Worm (Caenorhabditis elegans) whole organism, L1 larva: Measurements from ENCODE around the gene F56C9.10.
A peak's percentile ranks its signal among the peaks of the same experiment; 100 is the strongest.

Experiments
- C04F5.9 ChIP-seq: sonication (generic microtip); optimal IDR thresholded peaks from 2 replicates; lab custom pipeline; 2016; ENCODE audit warnings: missing genetic modification characterization, missing compliant biosample characterization
- C34B4.2 ChIP-seq: sonication (generic microtip); optimal IDR thresholded peaks from 2 replicates; lab custom pipeline; 2017; ENCODE audit warnings: mild to moderate bottlenecking, missing genetic modification characterization, missing compliant biosample characterization
- alr-1 ChIP-seq: fragments of 200-800 bp; sonication (Bioruptor generic); optimal IDR thresholded peaks from 2 replicates; lab custom pipeline; 2018; ENCODE audit warnings: borderline replicate concordance, mild to moderate bottlenecking, missing genetic modification characterization, missing compliant biosample characterization
- aly-2 ChIP-seq: fragments of 150-350 bp; optimal IDR thresholded peaks from 2 replicates; lab custom pipeline; 2014; ENCODE audit warnings: missing biosample characterization, missing genetic modification characterization
- ama-1 ChIP-seq: fragments of 150-350 bp; optimal IDR thresholded peaks from 2 replicates; lab custom pipeline; 2014
- ceh-8 ChIP-seq: fragments of 200-800 bp; sonication (Bioruptor generic); optimal IDR thresholded peaks from 2 replicates; lab custom pipeline; 2018; ENCODE audit warnings: mild to moderate bottlenecking, missing genetic modification characterization, moderate library complexity, missing compliant biosample characterization
- ceh-88 ChIP-seq: fragments of 200-800 bp; sonication (Bioruptor generic); IDR thresholded peaks from 2 replicates; pipeline ENCODE4 v1.3.6; 2022; ENCODE audit warnings: missing genetic modification characterization, missing compliant biosample characterization
- dpl-1 ChIP-seq, 3 experiments: fragments of 150-350 bp in 2 of 3; sonication (generic microtip) in 1 of 3; optimal IDR thresholded peaks; 2 replicates each; lab custom pipeline; 2014 to 2017; ENCODE audit warnings: missing biosample characterization in 3 of 3, missing genetic modification characterization in 3 of 3, missing genetic modification reagents in 3 of 3
- dsc-1 ChIP-seq: sonication (generic microtip); optimal IDR thresholded peaks from 2 replicates; lab custom pipeline; 2016; ENCODE audit warnings: mild to moderate bottlenecking, missing genetic modification characterization, missing compliant biosample characterization
- efl-1 ChIP-seq, 4 experiments: fragments of 150-350 bp; optimal IDR thresholded peaks in 3 of 4; peaks in 1 of 4; 1 replicate in 1 of 4; 2 replicates in 3 of 4; lab custom pipeline; 2014; ENCODE audit warnings: missing biosample characterization in 2 of 4, missing genetic modification characterization in 2 of 4, missing genetic modification reagents in 2 of 4
- egl-27 ChIP-seq, 2 experiments: fragments of 150-350 bp in 1 of 2; sonication (generic microtip); optimal IDR thresholded peaks; 3 replicates each; lab custom pipeline; 2017 to 2018; ENCODE audit warnings: missing biosample characterization in 2 of 2, missing genetic modification characterization in 2 of 2, missing genetic modification reagents in 2 of 2
- fkh-10 ChIP-seq: sonication (generic microtip); optimal IDR thresholded peaks from 2 replicates; lab custom pipeline; 2017; ENCODE audit warnings: missing biosample characterization, missing genetic modification reagents, missing genetic modification characterization
- fos-1 ChIP-seq: fragments of 150-350 bp; optimal IDR thresholded peaks from 2 replicates; lab custom pipeline; 2014; ENCODE audit warnings: missing biosample characterization, missing genetic modification characterization
- grh-1 ChIP-seq: fragments of 200-800 bp; sonication (Bioruptor generic); IDR thresholded peaks from 2 replicates; pipeline ENCODE4 v1.3.6; 2022; ENCODE audit warnings: missing genetic modification reagents, missing genetic modification characterization, missing compliant biosample characterization
- hpl-2 ChIP-seq: fragments of 150-350 bp; optimal IDR thresholded peaks from 2 replicates; lab custom pipeline; 2014; ENCODE audit warnings: missing biosample characterization, missing genetic modification reagents, missing genetic modification characterization
- jun-1 ChIP-seq: fragments of 150-350 bp; optimal IDR thresholded peaks from 2 replicates; lab custom pipeline; 2014; ENCODE audit warnings: missing biosample characterization, missing genetic modification reagents, missing genetic modification characterization
- lin-13 ChIP-seq: fragments of 150-350 bp; optimal IDR thresholded peaks from 2 replicates; lab custom pipeline; 2014; ENCODE audit warnings: missing biosample characterization, missing genetic modification reagents, missing genetic modification characterization
- lin-14 ChIP-seq: fragments of 200-800 bp; sonication (Bioruptor generic); optimal IDR thresholded peaks from 2 replicates; lab custom pipeline; 2018; ENCODE audit warnings: mild to moderate bottlenecking, missing genetic modification characterization, moderate library complexity, missing compliant biosample characterization
- lin-35 ChIP-seq, 2 experiments: fragments of 150-350 bp; optimal IDR thresholded peaks; 2 replicates each; lab custom pipeline; 2014; ENCODE audit warnings: missing biosample characterization in 2 of 2, missing genetic modification characterization in 2 of 2, missing genetic modification reagents in 2 of 2
- lsy-2 ChIP-seq, 2 experiments: fragments of 150-350 bp; optimal IDR thresholded peaks; 2 replicates each; lab custom pipeline; 2014; ENCODE audit warnings: missing biosample characterization in 2 of 2, missing genetic modification characterization in 2 of 2
- mab-9 ChIP-seq: fragments of 200-800 bp; sonication (Bioruptor generic); IDR thresholded peaks from 2 replicates; pipeline ENCODE4 v1.3.6; 2022; ENCODE audit warnings: missing genetic modification reagents, missing genetic modification characterization, missing compliant biosample characterization
- mdl-1 ChIP-seq, 2 experiments: fragments of 150-350 bp; optimal IDR thresholded peaks; 2 replicates each; lab custom pipeline; 2014 to 2017; ENCODE audit warnings: missing biosample characterization in 2 of 2, missing genetic modification characterization in 2 of 2, inconsistent platforms in 1 of 2
- mep-1 ChIP-seq: fragments of 150-350 bp; optimal IDR thresholded peaks from 2 replicates; lab custom pipeline; 2014; ENCODE audit warnings: missing biosample characterization, missing genetic modification characterization
- nhr-20 ChIP-seq: sonication (generic microtip); optimal IDR thresholded peaks from 2 replicates; lab custom pipeline; 2016; ENCODE audit warnings: mild to moderate bottlenecking, missing genetic modification characterization, missing compliant biosample characterization
- nhr-71 ChIP-seq: sonication (generic microtip); optimal IDR thresholded peaks from 2 replicates; lab custom pipeline; 2016; ENCODE audit warnings: mild to moderate bottlenecking, missing genetic modification characterization, moderate library complexity, missing compliant biosample characterization
- pag-3 ChIP-seq: sonication (generic microtip); optimal IDR thresholded peaks from 2 replicates; lab custom pipeline; 2017; ENCODE audit warnings: missing genetic modification characterization, mild to moderate bottlenecking, missing compliant biosample characterization, antibody characterized with exemption, borderline replicate concordance; ENCODE audit not compliant: insufficient read depth
- rnt-1 ChIP-seq: sonication (generic microtip); optimal IDR thresholded peaks from 2 replicates; lab custom pipeline; 2016; ENCODE audit warnings: mild to moderate bottlenecking, missing genetic modification characterization, moderate library complexity, missing compliant biosample characterization
- skn-1 ChIP-seq: fragments of 150-350 bp; optimal IDR thresholded peaks from 2 replicates; lab custom pipeline; 2014; ENCODE audit warnings: missing biosample characterization, missing genetic modification characterization
- snu-23 ChIP-seq: sonication (generic microtip); optimal IDR thresholded peaks from 2 replicates; lab custom pipeline; 2016; ENCODE audit warnings: missing genetic modification characterization, missing compliant biosample characterization
- sox-4 ChIP-seq: sonication (generic microtip); optimal IDR thresholded peaks from 2 replicates; lab custom pipeline; 2016; ENCODE audit warnings: missing genetic modification characterization, missing compliant biosample characterization
- sptf-1 ChIP-seq: fragments of 150-350 bp; optimal IDR thresholded peaks from 2 replicates; lab custom pipeline; 2014; ENCODE audit warnings: missing biosample characterization, missing genetic modification characterization
- swsn-7 ChIP-seq: sonication (generic microtip); optimal IDR thresholded peaks from 2 replicates; lab custom pipeline; 2016; ENCODE audit warnings: missing genetic modification characterization, missing compliant biosample characterization
- tbx-2 ChIP-seq: sonication (generic microtip); optimal IDR thresholded peaks from 2 replicates; lab custom pipeline; 2016; ENCODE audit warnings: missing genetic modification characterization, missing compliant biosample characterization
- tlp-1 ChIP-seq: fragments of 150-350 bp; optimal IDR thresholded peaks from 2 replicates; lab custom pipeline; 2014; ENCODE audit warnings: missing biosample characterization, missing genetic modification characterization
- unc-130 ChIP-seq: fragments of 150-350 bp; optimal IDR thresholded peaks from 2 replicates; lab custom pipeline; 2017; ENCODE audit warnings: missing biosample characterization, missing genetic modification characterization, inconsistent platforms
- unc-30 ChIP-seq: sonication (generic microtip); optimal IDR thresholded peaks from 2 replicates; lab custom pipeline; 2017; ENCODE audit warnings: missing biosample characterization, missing genetic modification characterization
- zag-1 ChIP-seq: fragments of 150-350 bp; optimal IDR thresholded peaks from 2 replicates; lab custom pipeline; 2014; ENCODE audit warnings: missing biosample characterization, missing genetic modification characterization

Gene F56C9.10

DNA sequence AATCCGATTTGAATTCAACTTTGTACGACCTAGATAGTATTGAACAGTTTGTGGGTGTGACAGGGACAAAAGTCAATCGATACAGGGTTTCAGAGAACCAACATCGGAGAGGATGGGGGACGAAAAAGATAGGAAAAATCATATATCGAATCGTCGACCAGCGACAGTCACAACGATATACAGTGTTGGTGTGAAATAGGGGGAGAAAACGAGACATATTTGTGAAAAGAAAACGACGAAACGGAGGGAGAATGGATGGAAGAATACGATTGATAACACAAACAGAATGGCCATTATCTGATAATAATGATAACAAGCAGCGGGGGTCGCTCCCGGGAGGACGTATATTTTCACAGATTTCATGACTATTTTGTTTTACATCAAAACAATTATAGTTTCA is 40.3 kb upstream of the F56C9.10 start (continued):
- TF ChIP-seq pag-3 (tag; lab: Kevin White, UChicago): no peak
- peak; percentile 1 for TF ChIP-seq tbx-2
- TF ChIP-seq skn-1: no peak
- TF ChIP-seq sptf-1: no peak
- no peak for TF ChIP-seq C04F5.9 (tag; lab: Kevin White, UChicago)
- no peak for TF ChIP-seq hpl-2 (GFP tag; lab: Kevin White, UChicago)
- no peak for TF ChIP-seq fkh-10
- no peak for TF ChIP-seq efl-1 (optimal IDR thresholded peaks at IDR 0.05; lab: Kevin White, UChicago)
- no peak for TF ChIP-seq efl-1 (GFP tag; optimal IDR thresholded peaks at IDR 0.05 in 1 of 2; lab: Kevin White, UChicago)
- TF ChIP-seq egl-27 (tag; optimal IDR thresholded peaks at IDR 0.05; lab: Kevin White, UChicago): no peak
- no peak for TF ChIP-seq jun-1 (tag; lab: Kevin White, UChicago)
- TF ChIP-seq zag-1 (tag; lab: Kevin White, UChicago): no peak
- TF ChIP-seq lsy-2 (tag; optimal IDR thresholded peaks at IDR 0.05; lab: Kevin White, UChicago): no peak
- no peak for TF ChIP-seq swsn-7 (tag; lab: Kevin White, UChicago)

ce11 chrIII:7374681-7375271 is 39.7 kb upstream of the F56C9.10 start, which contains the start of gene mml-1:
TSS of gene mml-1 (minus strand) at chrIII:7374731.
- TF ChIP-seq efl-1 (optimal IDR thresholded peaks at IDR 0.05; lab: Kevin White, UChicago) (peak in 1 of 2 experiments; percentile 21), efl-1 (GFP tag; optimal IDR thresholded peaks at IDR 0.05 in 1 of 2; lab: Kevin White, UChicago) (peak; percentile 7 to 89), grh-1 (GFP tag; lab: Robert Waterston, UW) (0 out of 2 replicates have a peak, but pooled peaks have one; percentile 17), tlp-1 (tag; lab: Kevin White, UChicago) (no peak), dpl-1 (GFP tag; optimal IDR thresholded peaks at IDR 0.05; lab: Kevin White, UChicago) (peak in 1 of 3 experiments; percentile 3), lin-13 (peak; percentile 14), lin-14 (peak; percentile 56), mep-1 (tag; lab: Kevin White, UChicago) (peak; percentile 23), swsn-7 (tag; lab: Kevin White, UChicago) (no peak), unc-130 (tag; lab: Kevin White, UChicago) (peak; percentile 18), sox-4 (tag; lab: Kevin White, UChicago) (no peak), nhr-71 (tag; lab: Kevin White, UChicago) (peak; percentile 39), fos-1 (no peak), dsc-1 (tag; lab: Kevin White, UChicago) (no peak), C34B4.2 (tag; lab: Kevin White, UChicago) (no peak), mdl-1 (tag; optimal IDR thresholded peaks at IDR 0.05; lab: Kevin White, UChicago) (peak in 1 of 2 experiments; percentile 21), lsy-2 (tag; optimal IDR thresholded peaks at IDR 0.05; lab: Kevin White, UChicago) (peak; percentile 13 to 36), lin-35 (GFP tag; optimal IDR thresholded peaks at IDR 0.05; lab: Kevin White, UChicago) (peak; percentile 8 to 42), snu-23 (peak; percentile 22), rnt-1 (peak; percentile 33), nhr-20 (tag; lab: Kevin White, UChicago) (peak; percentile 11)

ce11 chrIII:7373802-7374435 is 38.8 kb upstream of the F56C9.10 start:
- TF ChIP-seq efl-1 (optimal IDR thresholded peaks at IDR 0.05; lab: Kevin White, UChicago): no peak
- peak in 1 of 2 experiments; percentile 78 for TF ChIP-seq efl-1 (GFP tag; optimal IDR thresholded peaks at IDR 0.05 in 1 of 2; lab: Kevin White, UChicago)
- TF ChIP-seq aly-2 (tag; lab: Kevin White, UChicago): no peak
- TF ChIP-seq ceh-88 (GFP tag; lab: Robert Waterston, UW): no peak
- TF ChIP-seq alr-1: no peak

DNA sequence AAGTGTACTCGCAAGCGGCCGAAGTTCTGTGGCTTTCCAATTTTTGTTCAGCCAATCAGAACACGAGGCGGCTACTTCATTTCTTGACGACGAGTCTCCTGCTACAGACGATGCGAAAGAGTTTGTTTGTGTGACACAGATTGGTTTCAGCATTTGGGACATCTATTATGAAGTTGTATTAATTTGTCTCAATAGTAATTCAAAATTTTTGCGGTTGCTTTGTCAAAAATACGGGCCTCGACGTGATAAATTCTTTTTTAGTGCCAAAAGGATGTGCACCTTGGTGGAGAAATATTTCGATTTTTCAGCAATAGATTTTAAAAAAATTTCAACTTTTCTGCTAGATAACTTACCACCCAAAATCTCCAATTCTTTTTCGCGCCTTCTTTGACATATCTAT is 35.5 kb upstream of the F56C9.10 start:
- no peak for TF ChIP-seq ceh-88 (GFP tag; lab: Robert Waterston, UW)
- no peak for TF ChIP-seq zag-1 (tag; lab: Kevin White, UChicago)
- TF ChIP-seq unc-130 (tag; lab: Kevin White, UChicago): no peak
- TF ChIP-seq nhr-71 (tag; lab: Kevin White, UChicago): no peak
- TF ChIP-seq unc-30: no peak
- TF ChIP-seq ceh-8: no peak
- TF ChIP-seq lin-13: no peak
- TF ChIP-seq ama-1: no peak
- no peak for TF ChIP-seq hpl-2 (GFP tag; lab: Kevin White, UChicago)
- TF ChIP-seq mab-9 (GFP tag; lab: Robert Waterston, UW): no peak
- TF ChIP-seq jun-1 (tag; lab: Kevin White, UChicago): no peak
- TF ChIP-seq, all 84 proteins: peak for 0
